Fruit fly (Drosophila melanogaster) whole organism, pupa: ENCODE results near the gene Rnp4F.

ENCODE experiments used
- CG15710 ChIP-seq: fragments of 200-800 bp; sonication (Bioruptor generic); optimal IDR thresholded peaks from 2 replicates; lab custom pipeline; 2018; ENCODE audit warnings: missing biosample characterization, mild to moderate bottlenecking, missing genetic modification characterization, moderate library complexity
- CG8159 ChIP-seq: fragments of 200-800 bp; sonication (Bioruptor generic); optimal IDR thresholded peaks from 3 replicates; lab custom pipeline; 2018; ENCODE audit warnings: missing biosample characterization, mild to moderate bottlenecking, missing genetic modification characterization, moderate library complexity
- Ets98B ChIP-seq: fragments of 200-800 bp; sonication (Bioruptor generic); IDR thresholded peaks from 2 replicates; pipeline ENCODE4 v1.3.6; 2022; ENCODE audit warnings: missing biosample characterization, missing genetic modification characterization

The Rnp4F gene

DNA sequence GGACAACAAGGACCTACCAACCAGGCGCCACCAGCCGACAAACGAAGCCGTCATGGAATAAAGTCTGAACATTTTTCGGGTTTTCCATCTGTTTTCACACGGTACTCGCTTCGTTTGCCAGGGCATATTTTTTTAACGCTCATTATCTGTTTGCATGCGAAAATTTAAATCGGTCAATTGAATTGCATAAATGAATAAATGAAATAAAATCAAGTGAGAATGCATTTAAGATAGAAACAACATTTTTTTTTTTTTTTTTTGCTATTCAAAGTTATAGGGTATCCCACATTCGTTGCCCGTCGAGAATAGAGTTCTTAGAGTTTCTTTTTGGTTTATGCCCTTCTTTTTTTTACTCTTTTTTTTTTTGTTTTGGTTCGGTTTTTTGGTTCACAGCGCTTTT lies 36.7 kb downstream of the Rnp4F start:
- TF ChIP-seq Ets98B (GFP tag; lab: Robert Waterston, UW) = no peak
- no peak for TF ChIP-seq CG15710
- peak; percentile 2 for TF ChIP-seq CG8159 (tag; lab: Kevin White, UChicago)
